Worm (Caenorhabditis elegans): ENCODE measurements around the gene F35C11.2.

- TF ChIP-seq ham-2 (GFP tag; optimal IDR thresholded peaks at IDR 0.05) (no peak), zip-8 (tag; optimal IDR thresholded peaks at IDR 0.05) (no peak), ztf-11 (tag; optimal IDR thresholded peaks at IDR 0.05) (no peak), snpc-4 (tag; optimal IDR thresholded peaks at IDR 0.05) (no peak), lin-13 (tag; optimal IDR thresholded peaks at IDR 0.05) (no peak), elt-3 (tag; optimal IDR thresholded peaks at IDR 0.05) (no peak)
These were observed 54.7 kb downstream of the F35C11.2 start for ce11 chrII:8193922-8194321.

Measured in whole organism, mixed stage, embryonic.